Fruit fly (Drosophila melanogaster) whole organism, embryonic: Measurements from ENCODE around the gene Npc2a.

Experiments used
- Ada2b ChIP-seq: fragments of 200-800 bp; sonication (Bioruptor generic); IDR thresholded peaks from 2 replicates; pipeline ENCODE4 v1.3.6; 2022; ENCODE audit warnings: missing biosample characterization, missing genetic modification characterization
- Adf1 ChIP-seq: fragments of 200-800 bp; sonication (Bioruptor generic); IDR thresholded peaks from 2 replicates; pipeline ENCODE4 v1.3.6; 2022; ENCODE audit warnings: missing biosample characterization, missing genetic modification characterization
- Atf-2 ChIP-seq: fragments of 200-800 bp; sonication (Bioruptor generic); optimal IDR thresholded peaks from 2 replicates; lab custom pipeline; 2016; ENCODE audit warnings: missing biosample characterization, missing genetic modification characterization
- CG10543 ChIP-seq: fragments of 200-800 bp; sonication (Bioruptor generic); optimal IDR thresholded peaks from 3 replicates; lab custom pipeline; 2017; ENCODE audit warnings: missing biosample characterization, mild to moderate bottlenecking, missing genetic modification characterization, moderate library complexity
- CG11456 ChIP-seq: fragments of 200-800 bp; sonication (Bioruptor generic); IDR thresholded peaks from 3 replicates; pipeline ENCODE4 v1.3.6; 2022; ENCODE audit warnings: missing biosample characterization, missing genetic modification characterization
- CG11696 ChIP-seq: fragments of 200-800 bp; sonication (Bioruptor generic); IDR thresholded peaks from 2 replicates; pipeline ENCODE4 v1.3.6; 2022; ENCODE audit warnings: missing biosample characterization, missing genetic modification characterization
- CG14014 ChIP-seq: fragments of 200-800 bp; sonication (Bioruptor generic); IDR thresholded peaks from 2 replicates; pipeline ENCODE4 v1.3.6; 2022; ENCODE audit warnings: missing biosample characterization, missing genetic modification characterization
- CG14441 ChIP-seq: fragments of 200-800 bp; sonication (Bioruptor generic); IDR thresholded peaks from 2 replicates; pipeline ENCODE4 v1.3.6; 2022; ENCODE audit warnings: missing biosample characterization, missing genetic modification characterization
- CG15269 ChIP-seq: fragments of 200-800 bp; sonication (Bioruptor generic); optimal IDR thresholded peaks from 2 replicates; lab custom pipeline; 2018; ENCODE audit warnings: missing biosample characterization, mild to moderate bottlenecking, missing genetic modification characterization, moderate library complexity
- CG15479 ChIP-seq: fragments of 200-800 bp; sonication (Bioruptor generic); optimal IDR thresholded peaks from 3 replicates; lab custom pipeline; 2019; ENCODE audit warnings: missing biosample characterization, mild to moderate bottlenecking, missing genetic modification characterization, moderate library complexity
- CG16815 ChIP-seq: fragments of 200-800 bp; sonication (Bioruptor generic); optimal IDR thresholded peaks from 3 replicates; lab custom pipeline; 2017; ENCODE audit warnings: missing biosample characterization, mild to moderate bottlenecking, missing genetic modification characterization
- CG16863 ChIP-seq: fragments of 200-800 bp; sonication (Bioruptor generic); optimal IDR thresholded peaks from 3 replicates; lab custom pipeline; 2016; ENCODE audit warnings: missing biosample characterization, missing genetic modification characterization
- CG17186 ChIP-seq: fragments of 200-800 bp; sonication (Bioruptor generic); optimal IDR thresholded peaks from 3 replicates; lab custom pipeline; 2017; ENCODE audit warnings: missing biosample characterization, missing genetic modification reagents, missing genetic modification characterization
- CG17359 ChIP-seq: fragments of 200-800 bp; sonication (Bioruptor generic); optimal IDR thresholded peaks from 3 replicates; lab custom pipeline; 2018; ENCODE audit warnings: missing biosample characterization, mild to moderate bottlenecking, missing genetic modification characterization, moderate library complexity
- CG17568 ChIP-seq: fragments of 200-800 bp; sonication (Bioruptor generic); optimal IDR thresholded peaks from 2 replicates; lab custom pipeline; 2018; ENCODE audit warnings: missing biosample characterization, mild to moderate bottlenecking, missing genetic modification characterization, moderate library complexity
- CG1792 ChIP-seq: fragments of 200-800 bp; sonication (Bioruptor generic); optimal IDR thresholded peaks from 2 replicates; lab custom pipeline; 2016; ENCODE audit warnings: missing biosample characterization, missing genetic modification characterization
- CG2129 ChIP-seq: fragments of 200-800 bp; sonication (Bioruptor generic); IDR thresholded peaks from 2 replicates; pipeline ENCODE4 v1.3.6; 2022; ENCODE audit warnings: missing biosample characterization, missing genetic modification characterization; ENCODE audit not compliant: partially characterized antibody
- CG2678 ChIP-seq: fragments of 200-800 bp; sonication (Bioruptor generic); optimal IDR thresholded peaks from 3 replicates; lab custom pipeline; 2019; ENCODE audit warnings: missing biosample characterization, mild to moderate bottlenecking, missing genetic modification characterization, moderate library complexity
- CG3281 ChIP-seq: fragments of 200-800 bp; sonication (Bioruptor generic); optimal IDR thresholded peaks from 3 replicates; lab custom pipeline; 2017; ENCODE audit warnings: missing biosample characterization, mild to moderate bottlenecking, missing genetic modification characterization
- CG34224 ChIP-seq: fragments of 200-800 bp; sonication (Bioruptor generic); IDR thresholded peaks from 3 replicates; pipeline ENCODE4 v1.3.6; 2022; ENCODE audit warnings: missing biosample characterization, missing genetic modification characterization; ENCODE audit not compliant: partially characterized antibody
- CG4360 ChIP-seq: fragments of 200-800 bp; sonication (Bioruptor generic); IDR thresholded peaks from 2 replicates; pipeline ENCODE4 v1.3.6; 2022; ENCODE audit warnings: missing biosample characterization, missing genetic modification characterization
- CG6175 ChIP-seq: fragments of 200-800 bp; sonication (Bioruptor generic); IDR thresholded peaks from 3 replicates; pipeline ENCODE4 v1.3.6; 2022; ENCODE audit warnings: missing biosample characterization, missing genetic modification characterization
- CG7745 ChIP-seq: fragments of 200-800 bp; sonication (Bioruptor generic); optimal IDR thresholded peaks from 2 replicates; lab custom pipeline; 2018; ENCODE audit warnings: missing biosample characterization, mild to moderate bottlenecking, missing genetic modification characterization, moderate library complexity
- CG7928 ChIP-seq: fragments of 200-800 bp; sonication (Bioruptor generic); optimal IDR thresholded peaks from 2 replicates; lab custom pipeline; 2017; ENCODE audit warnings: missing biosample characterization, mild to moderate bottlenecking, missing genetic modification characterization
- CG9817 ChIP-seq: fragments of 200-800 bp; sonication (Bioruptor generic); optimal IDR thresholded peaks from 2 replicates; lab custom pipeline; 2018; ENCODE audit warnings: missing biosample characterization, mild to moderate bottlenecking, missing genetic modification characterization, moderate library complexity
- D ChIP-seq, 2 experiments: fragments of 200-800 bp in 1 of 2; fragments of >200 bp in 1 of 2; sonication (Bioruptor generic) in 1 of 2; optimal IDR thresholded peaks; 2 replicates in 1 of 2; 3 replicates in 1 of 2; lab custom pipeline; 2017; ENCODE audit warnings: mild to moderate bottlenecking in 1 of 2, missing biosample characterization in 1 of 2, missing genetic modification characterization in 1 of 2, missing genetic modification reagents in 1 of 2
- D19A ChIP-seq: fragments of 200-800 bp; optimal IDR thresholded peaks from 3 replicates; lab custom pipeline; 2019; ENCODE audit warnings: missing biosample characterization, mild to moderate bottlenecking, missing genetic modification characterization, moderate library complexity
- Doc3 ChIP-seq: fragments of 200-800 bp; sonication (Bioruptor generic); IDR thresholded peaks from 3 replicates; pipeline ENCODE4 v1.3.6; 2022; ENCODE audit warnings: missing biosample characterization, missing genetic modification characterization; ENCODE audit not compliant: partially characterized antibody
- Eip74EF ChIP-seq, 2 experiments: fragments of 200-800 bp in 1 of 2; fragments of >200 bp in 1 of 2; sonication (Bioruptor generic) in 1 of 2; optimal IDR thresholded peaks; 2 replicates each; lab custom pipeline; 2017 to 2019; ENCODE audit warnings: missing biosample characterization in 2 of 2, missing genetic modification characterization in 2 of 2, mild to moderate bottlenecking in 1 of 2, moderate library complexity in 1 of 2
- HmgZ ChIP-seq: fragments of 200-800 bp; sonication (Bioruptor generic); optimal IDR thresholded peaks from 2 replicates; lab custom pipeline; 2018; ENCODE audit warnings: missing biosample characterization, mild to moderate bottlenecking, missing genetic modification characterization
- NFAT ChIP-seq: fragments of 200-800 bp; sonication (Bioruptor generic); IDR thresholded peaks from 2 replicates; pipeline ENCODE4 v1.3.6; 2022; ENCODE audit warnings: missing biosample characterization, missing genetic modification characterization
- Scr ChIP-seq: fragments of 200-800 bp; sonication (Bioruptor generic); IDR thresholded peaks from 2 replicates; pipeline ENCODE4 v1.3.6; 2022; ENCODE audit warnings: missing biosample characterization, missing genetic modification characterization; ENCODE audit not compliant: partially characterized antibody
- Sry-δ ChIP-seq: fragments of 200-800 bp; sonication (Bioruptor generic); optimal IDR thresholded peaks from 2 replicates; lab custom pipeline; 2016; ENCODE audit warnings: missing biosample characterization, missing genetic modification characterization
- Usf ChIP-seq: fragments of 200-800 bp; sonication (Bioruptor generic); optimal IDR thresholded peaks from 2 replicates; lab custom pipeline; 2017; ENCODE audit warnings: missing genotype, missing biosample characterization, missing genetic modification characterization
- Vsx1 ChIP-seq: fragments of 200-800 bp; sonication (Bioruptor generic); optimal IDR thresholded peaks from 2 replicates; lab custom pipeline; 2017; ENCODE audit warnings: missing biosample characterization, mild to moderate bottlenecking, missing genetic modification characterization, missing genetic modification reagents
- caup ChIP-seq: fragments of 200-800 bp; sonication (Bioruptor generic); optimal IDR thresholded peaks from 3 replicates; lab custom pipeline; 2017; ENCODE audit warnings: missing biosample characterization, mild to moderate bottlenecking, missing genetic modification characterization, moderate library complexity; ENCODE audit not compliant: severe bottlenecking
- dati ChIP-seq: fragments of 200-800 bp; sonication (Bioruptor generic); IDR thresholded peaks from 2 replicates; pipeline ENCODE4 v1.3.6; 2022; ENCODE audit warnings: missing biosample characterization, missing genetic modification characterization
- dm ChIP-seq: fragments of 200-800 bp; sonication (Bioruptor generic); optimal IDR thresholded peaks from 3 replicates; lab custom pipeline; 2016; ENCODE audit warnings: missing biosample characterization, missing genetic modification characterization
- esg ChIP-seq: fragments of 200-800 bp; sonication (Bioruptor generic); conservative IDR thresholded peaks from 2 replicates; pipeline ENCODE4 v1.3.6; 2022; ENCODE audit warnings: missing biosample characterization, missing genetic modification characterization
- gem ChIP-seq: fragments of 200-800 bp; sonication (Bioruptor generic); optimal IDR thresholded peaks from 2 replicates; lab custom pipeline; 2019; ENCODE audit warnings: missing biosample characterization, mild to moderate bottlenecking, missing genetic modification characterization, moderate library complexity
- grn ChIP-seq: fragments of 200-800 bp; sonication (Bioruptor generic); optimal IDR thresholded peaks from 3 replicates; lab custom pipeline; 2017; ENCODE audit warnings: missing biosample characterization, missing genetic modification characterization
- ind ChIP-seq: fragments of 200-800 bp; sonication (Bioruptor generic); optimal IDR thresholded peaks from 3 replicates; lab custom pipeline; 2016; ENCODE audit warnings: missing biosample characterization, missing genetic modification characterization
- inv ChIP-seq: fragments of 200-800 bp; sonication (Bioruptor generic); IDR thresholded peaks from 2 replicates; pipeline ENCODE4 v1.3.6; 2022; ENCODE audit warnings: missing biosample characterization, missing genetic modification characterization; ENCODE audit not compliant: partially characterized antibody
- lilli ChIP-seq: fragments of 200-800 bp; sonication (Bioruptor generic); optimal IDR thresholded peaks from 3 replicates; lab custom pipeline; 2016; ENCODE audit warnings: missing biosample characterization, missing genetic modification characterization
- sens ChIP-seq: fragments of 200-800 bp; sonication (Bioruptor generic); peaks from one replicate; lab custom pipeline; 2016; ENCODE audit warnings: missing biosample characterization, missing genetic modification characterization
- sens-2 ChIP-seq: fragments of 200-800 bp; sonication (Bioruptor generic); IDR thresholded peaks from 2 replicates; pipeline ENCODE4 v1.3.6; 2022; ENCODE audit warnings: missing biosample characterization, missing genetic modification characterization
- shn ChIP-seq: fragments of 200-800 bp; sonication (Bioruptor generic); optimal IDR thresholded peaks from 3 replicates; lab custom pipeline; 2016; ENCODE audit warnings: missing biosample characterization, missing genetic modification characterization
- stc ChIP-seq: fragments of 200-800 bp; sonication (Bioruptor generic); IDR thresholded peaks from 2 replicates; pipeline ENCODE4 v1.3.6; 2022; ENCODE audit warnings: missing biosample characterization, missing genetic modification characterization
- sug ChIP-seq: fragments of 200-800 bp; optimal IDR thresholded peaks from 2 replicates; lab custom pipeline; 2019; ENCODE audit warnings: missing biosample characterization, mild to moderate bottlenecking, missing genetic modification characterization, moderate library complexity

Gene Npc2a

dm6 chr2L:1981726-1982367 lies 6.2 kb upstream of the Npc2a start, which contains the start of gene CG7289 (continued):
- no peak for TF ChIP-seq D19A (tag; lab: Kevin White, UChicago)
- no peak for TF ChIP-seq CG6175
- peak; percentile 80 for TF ChIP-seq sens (GFP tag; lab: Kevin White, UChicago)
- no peak for TF ChIP-seq D (optimal IDR thresholded peaks at IDR 0.05; lab: Kevin White, UChicago)
- TF ChIP-seq D (GFP tag; optimal IDR thresholded peaks at IDR 0.05; lab: Kevin White, UChicago) = no peak
- TF ChIP-seq Usf (GFP tag; lab: Kevin White, UChicago) = no peak
- no peak for TF ChIP-seq CG16815 (GFP tag; lab: Kevin White, UChicago)
- no peak for TF ChIP-seq CG7928 (GFP tag; lab: Kevin White, UChicago)
- no peak for TF ChIP-seq CG2129 (GFP tag; lab: Robert Waterston, UW)
- no peak for TF ChIP-seq sens-2 (GFP tag; lab: Robert Waterston, UW)
- peak; percentile 19; the same call in 1 of the 2 replicates for TF ChIP-seq inv
- no peak for TF ChIP-seq CG16863
- no peak for TF ChIP-seq CG15269 (tag; lab: Kevin White, UChicago)
- TF ChIP-seq Adf1 (GFP tag; lab: Robert Waterston, UW) = no peak
- TF ChIP-seq Doc3 (GFP tag; lab: Robert Waterston, UW) = peak; percentile 48
- TF ChIP-seq CG3281 (GFP tag; lab: Kevin White, UChicago) = no peak
- TF ChIP-seq dm (GFP tag; lab: Kevin White, UChicago) = no peak
- TF ChIP-seq CG2678 (tag; lab: Kevin White, UChicago) = no peak
- TF ChIP-seq CG17186 (GFP tag; lab: Kevin White, UChicago) = no peak
- peak; percentile 17 for TF ChIP-seq sug (tag; lab: Kevin White, UChicago)
- peak; percentile 65 for TF ChIP-seq Scr (GFP tag; lab: Robert Waterston, UW)
- no peak for TF ChIP-seq gem (tag; lab: Kevin White, UChicago)
- TF ChIP-seq CG4360 (GFP tag; lab: Robert Waterston, UW) = no peak
- no peak for TF ChIP-seq CG1792 (GFP tag; lab: Kevin White, UChicago)
- no peak for TF ChIP-seq CG10543 (GFP tag; lab: Kevin White, UChicago)
- TF ChIP-seq CG15479 (GFP tag; lab: Kevin White, UChicago) = no peak
- peak; percentile 38 for TF ChIP-seq lilli (GFP tag; lab: Kevin White, UChicago)
- TF ChIP-seq Vsx1 (GFP tag; lab: Kevin White, UChicago) = no peak
- TF ChIP-seq CG11456 (GFP tag; lab: Robert Waterston, UW) = no peak
- TF ChIP-seq grn = no peak
- TF ChIP-seq Ada2b (GFP tag; lab: Robert Waterston, UW) = no peak
- TF ChIP-seq NFAT (GFP tag; lab: Robert Waterston, UW) = no peak
- no peak for TF ChIP-seq CG7745 (tag; lab: Kevin White, UChicago)
- no peak for TF ChIP-seq CG11696 (GFP tag; lab: Robert Waterston, UW)
- TF ChIP-seq Eip74EF (GFP tag; optimal IDR thresholded peaks at IDR 0.05; lab: Kevin White, UChicago) = no peak
- no peak for TF ChIP-seq stc (GFP tag; lab: Robert Waterston, UW)
- no peak for TF ChIP-seq ind
- no peak for TF ChIP-seq CG17568 (GFP tag; lab: Kevin White, UChicago)
- TF ChIP-seq CG17359 (tag; lab: Kevin White, UChicago) = no peak
- peak; percentile 22 for TF ChIP-seq HmgZ (tag; lab: Kevin White, UChicago)
- no peak for TF ChIP-seq CG9817
- peak; percentile 85 for TF ChIP-seq Sry-δ (GFP tag; lab: Kevin White, UChicago)
- TF ChIP-seq caup (GFP tag; lab: Kevin White, UChicago) = no peak
- TF ChIP-seq esg = no peak
- no peak for TF ChIP-seq CG14014 (GFP tag; lab: Robert Waterston, UW)
- TF ChIP-seq CG34224 (GFP tag; lab: Robert Waterston, UW) = peak; percentile 52
- TF ChIP-seq dati (GFP tag; lab: Robert Waterston, UW) = no peak
- peak; percentile 30; the same call in 1 of the 2 replicates for TF ChIP-seq CG14441 (GFP tag; lab: Robert Waterston, UW)
- no peak for TF ChIP-seq shn (GFP tag; lab: Kevin White, UChicago)
- no peak for TF ChIP-seq Atf-2 (GFP tag; lab: Kevin White, UChicago)
